Fruit fly (Drosophila melanogaster) whole organism, embryonic: Measurements from ENCODE around the gene CG42302.

Source experiments
- Abd-B ChIP-seq: fragments of 200-800 bp; sonication (Bioruptor generic); optimal IDR thresholded peaks from 2 replicates; lab custom pipeline; 2018; ENCODE audit warnings: missing biosample characterization, mild to moderate bottlenecking, missing genetic modification characterization, moderate library complexity
- CG10209 ChIP-seq: fragments of 200-800 bp; sonication (Bioruptor generic); optimal IDR thresholded peaks from 3 replicates; lab custom pipeline; 2017; ENCODE audit warnings: missing biosample characterization, mild to moderate bottlenecking, missing genetic modification characterization, missing genetic modification reagents
- CG12071 ChIP-seq: fragments of 200-800 bp; sonication (Bioruptor generic); optimal IDR thresholded peaks from 3 replicates; lab custom pipeline; 2018; ENCODE audit warnings: missing biosample characterization, mild to moderate bottlenecking, missing genetic modification characterization
- CG12769 ChIP-seq: fragments of 200-800 bp; sonication (Bioruptor generic); optimal IDR thresholded peaks from 2 replicates; lab custom pipeline; 2019; ENCODE audit warnings: missing biosample characterization, mild to moderate bottlenecking, missing genetic modification characterization, moderate library complexity
- CG13287 ChIP-seq: fragments of 200-800 bp; sonication (Bioruptor generic); IDR thresholded peaks from 2 replicates; pipeline ENCODE4 v1.3.6; 2022; ENCODE audit warnings: missing biosample characterization, missing genetic modification characterization; ENCODE audit not compliant: partially characterized antibody
- CG13296 ChIP-seq: fragments of 200-800 bp; sonication (Bioruptor generic); optimal IDR thresholded peaks from 3 replicates; lab custom pipeline; 2018; ENCODE audit warnings: missing biosample characterization, mild to moderate bottlenecking, missing genetic modification characterization
- CG15479 ChIP-seq: fragments of 200-800 bp; sonication (Bioruptor generic); optimal IDR thresholded peaks from 3 replicates; lab custom pipeline; 2019; ENCODE audit warnings: missing biosample characterization, mild to moderate bottlenecking, missing genetic modification characterization, moderate library complexity
- CG15696 ChIP-seq: fragments of 200-800 bp; sonication (Bioruptor generic); optimal IDR thresholded peaks from 2 replicates; lab custom pipeline; 2019; ENCODE audit warnings: missing biosample characterization, mild to moderate bottlenecking, missing genetic modification characterization, moderate library complexity
- CG2120 ChIP-seq: fragments of 200-800 bp; sonication (Bioruptor generic); optimal IDR thresholded peaks from 3 replicates; lab custom pipeline; 2016; ENCODE audit warnings: missing biosample characterization, missing genetic modification characterization
- CG30020 ChIP-seq: fragments of 200-800 bp; optimal IDR thresholded peaks from 2 replicates; lab custom pipeline; 2019; ENCODE audit warnings: missing biosample characterization, mild to moderate bottlenecking, missing genetic modification characterization, moderate library complexity
- CG32532 ChIP-seq: fragments of 200-800 bp; sonication (Bioruptor generic); IDR thresholded peaks from 2 replicates; pipeline ENCODE4 v1.3.6; 2022; ENCODE audit warnings: missing biosample characterization, missing genetic modification characterization
- CG3281 ChIP-seq: fragments of 200-800 bp; sonication (Bioruptor generic); optimal IDR thresholded peaks from 3 replicates; lab custom pipeline; 2017; ENCODE audit warnings: missing biosample characterization, mild to moderate bottlenecking, missing genetic modification characterization
- CG4707 ChIP-seq: fragments of 200-800 bp; sonication (Bioruptor generic); optimal IDR thresholded peaks from 2 replicates; lab custom pipeline; 2018; ENCODE audit warnings: missing biosample characterization, mild to moderate bottlenecking, missing genetic modification characterization, moderate library complexity
- CG5180 ChIP-seq: fragments of 200-800 bp; sonication (Bioruptor generic); optimal IDR thresholded peaks from 3 replicates; lab custom pipeline; 2017; ENCODE audit warnings: missing biosample characterization, missing genetic modification characterization, mild to moderate bottlenecking, moderate library complexity, missing genetic modification reagents
- CG6683 ChIP-seq: fragments of 200-800 bp; sonication (Bioruptor generic); optimal IDR thresholded peaks from 2 replicates; lab custom pipeline; 2017; ENCODE audit warnings: missing biosample characterization, mild to moderate bottlenecking, missing genetic modification characterization, missing genetic modification reagents
- Dip2 ChIP-seq: fragments of 200-800 bp; sonication (Bioruptor generic); IDR thresholded peaks from 2 replicates; pipeline ENCODE4 v1.3.6; 2022; ENCODE audit warnings: missing biosample characterization, missing genetic modification characterization
- Hr39 ChIP-seq: fragments of >200 bp; optimal IDR thresholded peaks from 2 replicates; lab custom pipeline; 2017
- Hsf ChIP-seq: fragments of 200-800 bp; sonication (Bioruptor generic); optimal IDR thresholded peaks from 3 replicates; lab custom pipeline; 2016; ENCODE audit warnings: missing biosample characterization, missing genetic modification characterization
- Meics ChIP-seq: fragments of 200-800 bp; sonication (Bioruptor generic); optimal IDR thresholded peaks from 2 replicates; lab custom pipeline; 2017; ENCODE audit warnings: missing biosample characterization, mild to moderate bottlenecking, missing genetic modification characterization
- Mrtf ChIP-seq: fragments of 200-800 bp; sonication (Bioruptor generic); IDR thresholded peaks from 3 replicates; pipeline ENCODE4 v1.3.6; 2022; ENCODE audit warnings: missing biosample characterization, missing genetic modification characterization
- Pdp1 ChIP-seq, 2 experiments: fragments of 200-800 bp; sonication (Bioruptor generic); optimal IDR thresholded peaks; 3 replicates each; lab custom pipeline; 2016; ENCODE audit warnings: missing biosample characterization in 2 of 2, missing genetic modification characterization in 2 of 2, mild to moderate bottlenecking in 1 of 2, moderate library complexity in 1 of 2
- Sox102F ChIP-seq: fragments of 200-800 bp; sonication (Bioruptor generic); optimal IDR thresholded peaks from 2 replicates; lab custom pipeline; 2018; ENCODE audit warnings: missing biosample characterization, mild to moderate bottlenecking, missing genetic modification characterization, moderate library complexity
- bsh ChIP-seq, 2 experiments: fragments of 200-800 bp; sonication (Bioruptor generic); optimal IDR thresholded peaks; 2 replicates each; lab custom pipeline; 2017 to 2018; ENCODE audit warnings: mild to moderate bottlenecking in 2 of 2, missing biosample characterization in 2 of 2, missing genetic modification characterization in 2 of 2, moderate library complexity in 1 of 2
- caup ChIP-seq: fragments of 200-800 bp; sonication (Bioruptor generic); optimal IDR thresholded peaks from 3 replicates; lab custom pipeline; 2017; ENCODE audit warnings: missing biosample characterization, mild to moderate bottlenecking, missing genetic modification characterization, moderate library complexity; ENCODE audit not compliant: severe bottlenecking
- chif ChIP-seq, 2 experiments: fragments of 200-800 bp; sonication (Bioruptor generic); optimal IDR thresholded peaks; 3 replicates each; lab custom pipeline; 2016; ENCODE audit warnings: missing biosample characterization in 2 of 2, missing genetic modification characterization in 2 of 2
- chinmo ChIP-seq: fragments of 200-800 bp; sonication (Bioruptor generic); IDR thresholded peaks from 4 replicates; pipeline ENCODE4 v1.3.6; 2022; ENCODE audit warnings: missing biosample characterization, missing genetic modification characterization; ENCODE audit not compliant: partially characterized antibody
- crol ChIP-seq: fragments of 200-800 bp; sonication (Bioruptor generic); IDR thresholded peaks from 2 replicates; pipeline ENCODE4 v1.3.6; 2022; ENCODE audit warnings: missing biosample characterization, missing genetic modification characterization
- esg ChIP-seq: fragments of 200-800 bp; sonication (Bioruptor generic); conservative IDR thresholded peaks from 2 replicates; pipeline ENCODE4 v1.3.6; 2022; ENCODE audit warnings: missing biosample characterization, missing genetic modification characterization
- fd3F ChIP-seq: fragments of 200-800 bp; sonication (Bioruptor generic); optimal IDR thresholded peaks from 2 replicates; lab custom pipeline; 2018; ENCODE audit warnings: missing biosample characterization, mild to moderate bottlenecking, missing genetic modification characterization, moderate library complexity
- hb ChIP-seq: fragments of 200-800 bp; sonication (Bioruptor generic); IDR thresholded peaks from 3 replicates; pipeline ENCODE4 v1.3.6; 2022; ENCODE audit warnings: missing biosample characterization, missing genetic modification characterization; ENCODE audit not compliant: partially characterized antibody
- insv ChIP-seq, 2 experiments: fragments of 200-800 bp; sonication (Bioruptor generic); optimal IDR thresholded peaks; 3 replicates each; lab custom pipeline; 2016 to 2018; ENCODE audit warnings: missing biosample characterization in 2 of 2, missing genetic modification characterization in 2 of 2
- inv ChIP-seq: fragments of 200-800 bp; sonication (Bioruptor generic); IDR thresholded peaks from 2 replicates; pipeline ENCODE4 v1.3.6; 2022; ENCODE audit warnings: missing biosample characterization, missing genetic modification characterization; ENCODE audit not compliant: partially characterized antibody
- ken ChIP-seq: fragments of 200-800 bp; sonication (Bioruptor generic); IDR thresholded peaks from 3 replicates; pipeline ENCODE4 v1.3.6; 2022; ENCODE audit warnings: missing biosample characterization, missing genetic modification characterization
- klu ChIP-seq: fragments of 200-800 bp; sonication (Bioruptor generic); IDR thresholded peaks from 2 replicates; pipeline ENCODE4 v1.3.6; 2022; ENCODE audit warnings: missing biosample characterization, missing genetic modification characterization
- nau ChIP-seq: fragments of 200-800 bp; sonication (Bioruptor generic); optimal IDR thresholded peaks from 3 replicates; lab custom pipeline; 2017; ENCODE audit warnings: missing biosample characterization, mild to moderate bottlenecking, missing genetic modification characterization, missing genetic modification reagents
- nom ChIP-seq: fragments of 200-800 bp; sonication (Bioruptor generic); optimal IDR thresholded peaks from 2 replicates; lab custom pipeline; 2017; ENCODE audit warnings: missing biosample characterization, missing genetic modification characterization, mild to moderate bottlenecking, moderate library complexity, missing genetic modification reagents
- onecut ChIP-seq: fragments of 200-800 bp; sonication (Bioruptor generic); IDR thresholded peaks from 2 replicates; pipeline ENCODE4 v1.3.6; 2022; ENCODE audit warnings: missing biosample characterization, missing genetic modification characterization
- pb ChIP-seq: fragments of 200-800 bp; sonication (Bioruptor generic); optimal IDR thresholded peaks from 3 replicates; lab custom pipeline; 2016; ENCODE audit warnings: missing biosample characterization, missing genetic modification characterization
- pnt ChIP-seq: fragments of 200-800 bp; sonication (Bioruptor generic); optimal IDR thresholded peaks from 3 replicates; lab custom pipeline; 2016; ENCODE audit warnings: missing biosample characterization, missing genetic modification characterization
- sd ChIP-seq: fragments of 200-800 bp; sonication (Bioruptor generic); optimal IDR thresholded peaks from 3 replicates; lab custom pipeline; 2018; ENCODE audit warnings: missing biosample characterization, mild to moderate bottlenecking, missing genetic modification characterization, moderate library complexity
- sna ChIP-seq: fragments of 200-800 bp; sonication (Bioruptor generic); IDR thresholded peaks from 2 replicates; pipeline ENCODE4 v1.3.6; 2022; ENCODE audit warnings: missing biosample characterization, missing genetic modification characterization; ENCODE audit not compliant: partially characterized antibody
- tll ChIP-seq, 2 experiments: fragments of 200-800 bp in 1 of 2; fragments of >200 bp in 1 of 2; sonication (Bioruptor generic) in 1 of 2; optimal IDR thresholded peaks; 2 replicates each; lab custom pipeline; 2017 to 2019; ENCODE audit warnings: missing biosample characterization in 2 of 2, missing genetic modification characterization in 2 of 2, mild to moderate bottlenecking in 1 of 2, moderate library complexity in 1 of 2
- tx ChIP-seq: fragments of 200-800 bp; sonication (Bioruptor generic); optimal IDR thresholded peaks from 2 replicates; lab custom pipeline; 2016; ENCODE audit warnings: missing biosample characterization, missing genetic modification characterization
- zen ChIP-seq: fragments of 200-800 bp; sonication (Bioruptor generic); optimal IDR thresholded peaks from 3 replicates; lab custom pipeline; 2018; ENCODE audit warnings: missing biosample characterization, mild to moderate bottlenecking, missing genetic modification characterization, moderate library complexity

The CG42302 gene

dm6 chrX:18699268-18700140 is 26.0 kb downstream of the CG42302 start:
- TF ChIP-seq klu (GFP tag; lab: Robert Waterston, UW) = no peak
- TF ChIP-seq CG15696 (tag; lab: Kevin White, UChicago) = no peak
- peak in 1 of 2 experiments; percentile 39 for TF ChIP-seq Pdp1 (GFP tag; optimal IDR thresholded peaks at IDR 0.05; lab: Kevin White, UChicago)
- TF ChIP-seq Abd-B (GFP tag; lab: Kevin White, UChicago) = no peak
- TF ChIP-seq CG4707 (GFP tag; lab: Kevin White, UChicago) = no peak
- TF ChIP-seq Sox102F (GFP tag; lab: Kevin White, UChicago) = no peak
- TF ChIP-seq fd3F (GFP tag; lab: Kevin White, UChicago) = no peak
- peak; percentile 31; the same call in 1 of the 2 replicates for TF ChIP-seq crol (GFP tag; lab: Robert Waterston, UW)
- TF ChIP-seq sna = no peak
- TF ChIP-seq CG3281 = no peak
- TF ChIP-seq inv (GFP tag; lab: Robert Waterston, UW) = no peak
- no peak for TF ChIP-seq CG6683 (GFP tag; lab: Kevin White, UChicago)
- TF ChIP-seq nau (GFP tag; lab: Kevin White, UChicago) = no peak
- no peak for TF ChIP-seq esg
- no peak for TF ChIP-seq CG12071 (GFP tag; lab: Kevin White, UChicago)
- no peak for TF ChIP-seq tll (GFP tag; optimal IDR thresholded peaks at IDR 0.05; lab: Kevin White, UChicago)
- TF ChIP-seq ken (GFP tag; lab: Robert Waterston, UW) = no peak
- TF ChIP-seq tx (GFP tag; lab: Kevin White, UChicago) = no peak
- TF ChIP-seq chif (GFP tag; optimal IDR thresholded peaks at IDR 0.05; lab: Kevin White, UChicago) = no peak
- no peak for TF ChIP-seq CG13287 (GFP tag; lab: Robert Waterston, UW)
- no peak for TF ChIP-seq Hr39
- TF ChIP-seq CG2120 (GFP tag; lab: Kevin White, UChicago) = no peak
- no peak for TF ChIP-seq insv (GFP tag; optimal IDR thresholded peaks at IDR 0.05; lab: Kevin White, UChicago)
- no peak for TF ChIP-seq onecut (GFP tag; lab: Robert Waterston, UW)
- no peak for TF ChIP-seq pnt (GFP tag; lab: Kevin White, UChicago)
- TF ChIP-seq chinmo (GFP tag; lab: Robert Waterston, UW) = peak; percentile 68; the same call in 1 of the 4 replicates
- peak; percentile 12 for TF ChIP-seq CG12769 (tag; lab: Kevin White, UChicago)
- TF ChIP-seq CG30020 (tag; lab: Kevin White, UChicago) = no peak
- TF ChIP-seq CG5180 = no peak
- no peak for TF ChIP-seq pb
- peak; percentile 39 for TF ChIP-seq nom (GFP tag; lab: Kevin White, UChicago)
- no peak for TF ChIP-seq Mrtf (GFP tag; lab: Robert Waterston, UW)
- peak; percentile 82 for TF ChIP-seq sd (tag; lab: Kevin White, UChicago)
- TF ChIP-seq CG10209 (GFP tag; lab: Kevin White, UChicago) = no peak
- no peak for TF ChIP-seq CG13296

- TF ChIP-seq crol (GFP tag; lab: Robert Waterston, UW) = peak; percentile 40; the same call in 1 of the 2 replicates
- TF ChIP-seq Hsf (GFP tag; lab: Kevin White, UChicago) = no peak
- no peak for TF ChIP-seq hb
- no peak for TF ChIP-seq Meics (GFP tag; lab: Kevin White, UChicago)
- peak; percentile 22 for TF ChIP-seq CG15479 (GFP tag; lab: Kevin White, UChicago)
- no peak for TF ChIP-seq sd (tag; lab: Kevin White, UChicago)
- TF ChIP-seq CG32532 = no peak
- TF ChIP-seq tll (GFP tag; optimal IDR thresholded peaks at IDR 0.05; lab: Kevin White, UChicago) = peak in 1 of 2 experiments; percentile 84
- TF ChIP-seq bsh (GFP tag; optimal IDR thresholded peaks at IDR 0.05; lab: Kevin White, UChicago) = no peak
- TF ChIP-seq zen (tag; lab: Kevin White, UChicago) = peak; percentile 34
- no peak for TF ChIP-seq caup
- TF ChIP-seq Dip2 = no peak
These were observed 29.9 kb downstream of the CG42302 start for dm6 chrX:18695603-18696002.
